Worm (Caenorhabditis elegans) whole organism, dauer: ENCODE measurements around the gene K09D9.9.

Experiments
- unc-62 ChIP-seq: sonication (generic microtip); optimal IDR thresholded peaks from 2 replicates; lab custom pipeline; 2017; ENCODE audit warnings: missing biosample characterization, missing genetic modification reagents, missing genetic modification characterization

K09D9.9 gene

ce11 chrV:4005219-4005618 is 11.3 kb upstream of the K09D9.9 start, which contains the start of gene srh-8:
Gene srh-8, plus strand, starts transcription at chrV:4005519.
- no peak for TF ChIP-seq unc-62 (GFP tag; lab: Kevin White, UChicago)

DNA sequence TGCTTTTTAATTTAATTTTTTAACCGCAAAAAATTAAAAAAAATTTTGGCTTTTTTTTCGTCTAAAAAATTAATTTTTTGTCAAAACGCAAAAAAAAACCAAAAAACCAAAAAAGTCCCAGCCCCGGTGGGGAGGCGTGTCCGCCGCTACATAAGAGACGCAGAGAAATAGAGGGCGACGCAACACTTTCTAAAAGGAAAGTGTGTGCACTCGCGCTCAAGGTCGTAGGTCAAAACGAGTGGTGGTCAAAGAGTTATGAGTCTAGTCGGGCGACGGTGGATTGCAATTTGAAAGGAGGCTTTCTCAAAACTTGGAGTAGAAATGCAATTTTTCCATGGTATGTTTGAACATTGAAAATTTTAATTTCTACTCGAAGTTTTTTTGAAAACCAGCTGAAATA is 10.6 kb upstream of the K09D9.9 start:
- no peak for TF ChIP-seq unc-62 (GFP tag; lab: Kevin White, UChicago)

ce11 chrV:3995838-3996237 is 1.9 kb upstream of the K09D9.9 start, which contains the start of gene srx-62:
Gene srx-62, minus strand, starts transcription at chrV:3995938.
- no peak for TF ChIP-seq unc-62 (GFP tag; lab: Kevin White, UChicago)

DNA sequence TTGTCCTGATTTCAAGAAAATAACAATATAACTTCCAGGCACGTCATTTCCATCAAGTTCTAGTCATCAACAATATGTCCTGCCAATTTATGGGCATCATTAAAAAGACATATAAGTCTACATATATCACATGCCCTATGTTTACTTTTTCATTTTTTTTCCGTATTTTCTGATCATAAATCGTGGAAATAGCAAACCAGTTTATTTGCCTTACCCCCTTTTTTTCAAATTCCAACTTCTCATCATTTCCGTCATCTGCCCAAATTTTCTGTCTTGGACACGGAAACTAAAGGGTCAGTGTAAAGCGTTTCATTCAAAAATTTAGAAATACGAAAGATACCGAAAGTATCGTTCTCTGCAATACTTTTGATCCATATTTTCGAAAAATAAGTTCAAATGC is 1.6 kb downstream of the K09D9.9 start:
- no peak for TF ChIP-seq unc-62 (GFP tag; lab: Kevin White, UChicago)

DNA sequence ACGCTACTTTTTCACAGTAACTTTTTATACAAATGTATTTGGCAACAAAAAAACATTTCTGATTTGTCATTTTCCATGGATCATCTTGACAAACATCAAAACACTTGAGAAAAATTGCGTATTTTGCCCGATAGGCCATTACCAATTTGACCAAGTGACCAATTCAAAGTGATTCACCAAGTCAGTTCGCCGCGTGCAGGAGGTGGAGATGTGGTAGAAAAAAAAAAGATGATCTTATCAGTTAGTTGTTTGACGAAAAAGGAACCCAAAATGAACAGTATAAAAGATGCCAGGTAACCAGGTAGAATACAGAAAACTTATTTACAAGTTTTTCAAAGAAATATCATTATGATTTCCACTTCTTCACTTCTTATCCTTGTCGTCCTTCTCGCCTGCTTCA is 4.9 kb downstream of the K09D9.9 start, which contains the start of gene nlp-27:
Gene nlp-27 (plus strand): TSS at position 309 of the 400 bp plus-strand sequence.
- TF ChIP-seq unc-62 (GFP tag; lab: Kevin White, UChicago), result no peak

ce11 chrV:3987616-3988015 is 6.3 kb downstream of the K09D9.9 start, which contains the start of gene nlp-28:
Gene nlp-28, plus strand, starts transcription at chrV:3987900.
- TF ChIP-seq unc-62 (GFP tag; lab: Kevin White, UChicago), result no peak

- TF ChIP-seq unc-62 (GFP tag; lab: Kevin White, UChicago), result no peak
Measured at ce11 chrV:3985104-3985503, 8.8 kb downstream of the K09D9.9 start.

DNA sequence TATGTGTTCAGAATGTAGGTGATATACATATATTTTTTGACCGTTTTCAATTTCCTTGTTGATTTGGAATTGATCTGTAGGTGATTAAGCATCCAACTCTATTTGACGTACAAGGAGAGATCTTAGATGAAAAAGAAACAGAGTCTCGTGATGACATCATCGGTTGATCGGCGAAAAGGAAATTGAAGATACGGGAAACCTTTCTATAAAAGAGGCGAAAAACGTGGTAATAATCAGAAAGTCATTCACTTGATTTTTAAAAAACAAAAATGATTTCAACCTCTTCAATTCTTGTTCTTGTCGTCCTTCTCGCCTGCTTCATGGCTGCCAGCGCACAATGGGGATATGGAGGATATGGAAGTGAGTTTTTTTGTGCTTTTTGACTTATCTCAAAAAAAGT is 9.8 kb downstream of the K09D9.9 start, which contains the start of gene nlp-29:
Gene nlp-29 (plus strand): TSS at position 248 of the 400 bp plus-strand sequence.
- TF ChIP-seq unc-62 (GFP tag; lab: Kevin White, UChicago), result no peak

DNA sequence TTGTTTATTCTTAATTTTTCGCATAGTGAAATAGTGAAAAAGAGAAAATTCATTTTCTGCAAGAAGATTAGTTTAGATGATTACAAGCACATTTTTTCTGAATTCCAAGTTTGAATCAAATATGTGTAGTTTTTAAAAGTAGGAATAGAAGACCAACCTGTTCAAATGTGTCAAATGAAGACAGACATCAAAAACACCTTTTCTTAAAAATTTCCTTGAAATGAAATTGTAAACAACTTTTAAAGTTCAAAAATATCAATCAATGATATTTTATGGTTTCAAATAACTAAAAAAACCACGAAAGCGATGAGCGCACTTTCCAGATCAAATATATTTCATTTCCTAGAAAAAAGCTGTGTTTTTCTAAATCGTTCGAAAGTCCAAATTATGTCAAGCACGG is 12.3 kb downstream of the K09D9.9 start, which contains the start of gene nlp-30:
Gene nlp-30 (plus strand): TSS at position 301 of the 400 bp plus-strand sequence.
- TF ChIP-seq unc-62 (GFP tag; lab: Kevin White, UChicago), result no peak

ce11 chrV:3980228-3980933 is 13.6 kb downstream of the K09D9.9 start:
- no peak for TF ChIP-seq unc-62 (GFP tag; lab: Kevin White, UChicago)

DNA sequence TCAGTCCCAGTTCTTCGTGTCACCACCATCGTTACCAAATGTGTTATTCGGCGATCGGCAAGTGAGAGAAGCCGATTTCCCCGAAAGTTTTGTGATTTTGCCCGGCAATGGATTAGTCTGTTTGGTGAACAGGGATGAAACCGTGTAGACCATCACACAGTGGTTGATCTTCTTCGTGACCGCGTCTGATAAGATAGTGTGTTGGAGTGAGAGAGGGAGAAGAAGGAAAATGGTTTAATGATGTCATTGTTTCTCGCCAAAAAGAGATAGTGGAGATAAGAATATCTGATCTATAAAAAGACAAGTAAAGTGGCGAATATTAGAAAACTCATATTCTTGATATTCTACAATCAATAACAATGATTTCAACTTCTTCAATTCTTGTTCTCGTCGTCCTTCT is 14.1 kb downstream of the K09D9.9 start, which contains the start of gene nlp-31:
Gene nlp-31 (plus strand): TSS at position 237 of the 400 bp plus-strand sequence.
- TF ChIP-seq unc-62 (GFP tag; lab: Kevin White, UChicago), result no peak

DNA sequence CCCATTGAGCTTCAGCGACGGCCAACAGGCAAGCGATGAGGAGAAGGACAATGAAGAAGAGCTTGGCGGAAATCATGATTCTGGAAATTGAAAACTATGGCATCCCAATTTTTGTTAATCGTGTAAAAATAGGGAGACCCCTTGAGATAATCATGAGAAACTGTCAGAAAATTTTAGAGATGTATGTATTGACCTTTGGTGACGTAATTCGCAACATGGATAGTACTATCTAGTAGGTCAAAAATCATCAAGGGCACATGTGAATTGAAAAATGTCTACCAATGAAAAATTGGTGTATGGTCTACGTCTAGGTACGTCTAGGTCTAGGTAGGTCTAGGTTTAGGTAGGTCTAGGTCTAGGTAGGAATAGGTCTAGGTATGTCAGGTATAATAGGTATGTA is 14.9 kb downstream of the K09D9.9 start, which contains the start of gene nlp-34:
Gene nlp-34 (minus strand): TSS at position 82 of the 400 bp plus-strand sequence.
- TF ChIP-seq unc-62 (GFP tag; lab: Kevin White, UChicago), result no peak

DNA sequence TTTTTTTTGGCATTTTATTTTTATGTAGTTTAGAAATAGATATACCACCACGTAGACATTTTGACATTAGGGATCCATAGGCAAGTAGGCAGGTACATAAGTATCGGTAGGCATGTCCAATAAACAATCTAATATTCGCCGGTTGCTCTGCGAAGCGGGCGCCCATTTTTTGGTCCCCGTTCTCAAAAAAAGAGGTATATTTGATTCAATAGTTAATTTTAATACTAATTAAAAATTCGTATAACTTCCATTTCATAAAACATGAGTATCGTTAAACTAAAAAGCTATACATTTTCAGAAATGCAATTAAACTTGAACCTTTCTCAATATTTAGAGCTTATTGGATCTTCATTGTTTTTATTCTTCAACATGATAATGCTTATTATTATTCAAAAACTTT is 17.0 kb downstream of the K09D9.9 start, which contains the start of gene str-83:
Gene str-83 (plus strand): TSS at position 301 of the 400 bp plus-strand sequence.
- TF ChIP-seq unc-62 (GFP tag; lab: Kevin White, UChicago), result no peak

ce11 chrV:3974361-3974760 is 19.6 kb downstream of the K09D9.9 start, which contains the start of gene str-82:
Gene str-82, plus strand, starts transcription at chrV:3974661.
- TF ChIP-seq unc-62 (GFP tag; lab: Kevin White, UChicago), result no peak

DNA sequence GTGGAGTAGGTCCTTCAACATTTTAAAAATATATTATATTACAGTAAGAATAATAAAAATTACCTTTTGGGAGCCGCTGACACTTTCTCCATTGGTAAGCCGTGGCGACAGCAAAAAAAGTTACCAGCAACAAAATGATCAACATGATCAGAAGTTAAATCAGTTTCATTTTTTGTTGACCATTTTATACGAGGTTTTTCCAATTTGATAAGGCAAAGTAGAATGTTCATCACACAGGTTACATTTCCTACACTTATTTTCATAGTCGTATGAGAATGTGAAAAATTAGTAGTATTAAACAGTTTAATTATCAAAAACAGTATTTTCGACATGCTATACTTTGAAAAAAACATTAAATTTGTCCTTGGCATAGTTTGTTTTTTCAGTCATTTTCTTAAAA is 21.1 kb downstream of the K09D9.9 start, which contains the start of gene cyp-34A10:
Gene cyp-34A10 (minus strand): TSS at position 146 of the 400 bp plus-strand sequence.
- TF ChIP-seq unc-62 (GFP tag; lab: Kevin White, UChicago), result no peak

DNA sequence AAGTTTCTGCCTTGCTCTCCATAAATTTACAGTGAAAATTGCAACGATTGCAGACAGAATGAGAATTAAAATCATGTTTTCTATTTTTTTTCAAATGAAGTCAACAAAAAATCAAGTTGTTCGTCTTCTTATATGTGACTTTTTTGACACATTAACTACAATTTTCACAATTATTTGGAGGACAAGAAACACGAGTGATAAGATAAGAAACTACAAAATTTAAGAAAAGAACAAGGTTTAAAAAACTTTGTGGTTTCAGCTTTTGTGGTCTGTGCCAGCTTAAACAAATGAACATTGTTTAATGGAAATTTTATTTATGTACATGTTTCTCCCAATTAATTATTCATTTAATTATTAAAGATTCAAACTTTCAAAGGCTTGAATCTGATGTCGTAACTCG is 23.5 kb downstream of the K09D9.9 start, which contains the start of gene cyp-34A9:
Gene cyp-34A9 (minus strand): TSS at position 131 of the 400 bp plus-strand sequence.
- TF ChIP-seq unc-62 (GFP tag; lab: Kevin White, UChicago), result no peak
